Worm (Caenorhabditis elegans) whole organism, L1 larva: ENCODE data around the gene B0035.15.
A peak's percentile ranks its signal among the peaks of the same experiment; 100 is the strongest.

ENCODE experiments used
- blmp-1 ChIP-seq: fragments of 150-350 bp; optimal IDR thresholded peaks from 2 replicates; lab custom pipeline; 2014; ENCODE audit warnings: missing biosample characterization, missing genetic modification characterization
- ceh-82 ChIP-seq, 3 experiments: fragments of 150-350 bp in 1 of 3; sonication (generic microtip) in 2 of 3; optimal IDR thresholded peaks; 2 replicates each; lab custom pipeline; 2014 to 2017; ENCODE audit warnings: missing biosample characterization in 3 of 3, missing genetic modification characterization in 3 of 3
- ces-1 ChIP-seq: fragments of 150-350 bp; optimal IDR thresholded peaks from 2 replicates; lab custom pipeline; 2014; ENCODE audit warnings: missing biosample characterization, missing genetic modification reagents, missing genetic modification characterization
- elt-2 ChIP-seq: sonication (generic microtip); optimal IDR thresholded peaks from 2 replicates; lab custom pipeline; 2016; ENCODE audit warnings: missing genetic modification characterization, mild to moderate bottlenecking, inconsistent platforms, missing compliant biosample characterization, missing genetic modification reagents
- fkh-4 ChIP-seq: sonication (generic microtip); optimal IDR thresholded peaks from 2 replicates; lab custom pipeline; 2016; ENCODE audit warnings: missing compliant biosample characterization, missing genetic modification characterization, borderline replicate concordance
- mdl-1 ChIP-seq, 2 experiments: fragments of 150-350 bp; optimal IDR thresholded peaks; 2 replicates each; lab custom pipeline; 2014 to 2017; ENCODE audit warnings: missing biosample characterization in 2 of 2, missing genetic modification characterization in 2 of 2, inconsistent platforms in 1 of 2
- nhr-237 ChIP-seq: fragments of 150-350 bp; optimal IDR thresholded peaks from 2 replicates; lab custom pipeline; 2014; ENCODE audit warnings: missing biosample characterization, missing genetic modification characterization
- skn-1 ChIP-seq: fragments of 150-350 bp; optimal IDR thresholded peaks from 2 replicates; lab custom pipeline; 2014; ENCODE audit warnings: missing biosample characterization, missing genetic modification characterization

ce11 chrIV:11288965-11289364 lies 9.1 kb downstream of the B0035.15 start:
- no peak for TF ChIP-seq nhr-237
- no peak for TF ChIP-seq ces-1 (GFP tag; lab: Kevin White, UChicago)
- TF ChIP-seq skn-1 (tag; lab: Kevin White, UChicago), result no peak
- TF ChIP-seq mdl-1 (tag; optimal IDR thresholded peaks at IDR 0.05; lab: Kevin White, UChicago), result no peak
- TF ChIP-seq elt-2 (tag; lab: Kevin White, UChicago), result peak; percentile 91
- TF ChIP-seq blmp-1 (tag; lab: Kevin White, UChicago), result no peak
- TF ChIP-seq fkh-4, result no peak
- TF ChIP-seq ceh-82 (tag; optimal IDR thresholded peaks at IDR 0.05; lab: Kevin White, UChicago), result no peak
